Fruit fly (Drosophila melanogaster) whole organism, embryonic: ENCODE measurements around the gene CG5446.

Source experiments
- Awh ChIP-seq: fragments of 200-800 bp; sonication (Bioruptor generic); IDR thresholded peaks from 2 replicates; pipeline ENCODE4, ENCODE4 v1.3.6; 2022; ENCODE audit warnings: missing biosample characterization, missing genetic modification characterization
- CG10274 ChIP-seq: fragments of 200-800 bp; sonication (Bioruptor generic); optimal IDR thresholded peaks from 3 replicates; lab custom pipeline; 2017; ENCODE audit warnings: missing biosample characterization, mild to moderate bottlenecking, missing genetic modification characterization
- CG10654 ChIP-seq: fragments of 200-800 bp; sonication (Bioruptor generic); optimal IDR thresholded peaks from 2 replicates; lab custom pipeline; 2016; ENCODE audit warnings: missing biosample characterization, missing genetic modification characterization
- CG11247 ChIP-seq: fragments of 200-800 bp; sonication (Bioruptor generic); IDR thresholded peaks from 2 replicates; pipeline ENCODE4 v1.3.6; 2022; ENCODE audit warnings: missing biosample characterization, missing genetic modification characterization
- CG12155 ChIP-seq: fragments of 200-800 bp; sonication (Bioruptor generic); optimal IDR thresholded peaks from 3 replicates; lab custom pipeline; 2016; ENCODE audit warnings: missing biosample characterization, missing genetic modification characterization
- CG14441 ChIP-seq: fragments of 200-800 bp; sonication (Bioruptor generic); IDR thresholded peaks from 2 replicates; pipeline ENCODE4 v1.3.6; 2022; ENCODE audit warnings: missing biosample characterization, missing genetic modification characterization
- CG14710 ChIP-seq: fragments of 200-800 bp; sonication (Bioruptor generic); optimal IDR thresholded peaks from 3 replicates; lab custom pipeline; 2019; ENCODE audit warnings: missing biosample characterization, mild to moderate bottlenecking, missing genetic modification characterization, moderate library complexity
- CG15601 ChIP-seq: fragments of 200-800 bp; sonication (Bioruptor generic); optimal IDR thresholded peaks from 3 replicates; lab custom pipeline; 2019; ENCODE audit warnings: missing biosample characterization, mild to moderate bottlenecking, missing genetic modification characterization, moderate library complexity
- CG16815 ChIP-seq: fragments of 200-800 bp; sonication (Bioruptor generic); optimal IDR thresholded peaks from 3 replicates; lab custom pipeline; 2017; ENCODE audit warnings: missing biosample characterization, mild to moderate bottlenecking, missing genetic modification characterization
- CG17328 ChIP-seq: fragments of 200-800 bp; sonication (Bioruptor generic); IDR thresholded peaks from 2 replicates; pipeline ENCODE4 v1.3.6; 2022; ENCODE audit warnings: missing biosample characterization, missing genetic modification characterization
- CG3838 ChIP-seq: fragments of 200-800 bp; sonication (Bioruptor generic); optimal IDR thresholded peaks from 3 replicates; lab custom pipeline; 2016; ENCODE audit warnings: missing biosample characterization, missing genetic modification characterization
- CG4617 ChIP-seq: fragments of 200-800 bp; sonication (Bioruptor generic); optimal IDR thresholded peaks from 3 replicates; lab custom pipeline; 2016; ENCODE audit warnings: missing biosample characterization, missing genetic modification characterization, borderline replicate concordance
- CG4707 ChIP-seq: fragments of 200-800 bp; sonication (Bioruptor generic); optimal IDR thresholded peaks from 2 replicates; lab custom pipeline; 2018; ENCODE audit warnings: missing biosample characterization, mild to moderate bottlenecking, missing genetic modification characterization, moderate library complexity
- CG6175 ChIP-seq: fragments of 200-800 bp; sonication (Bioruptor generic); IDR thresholded peaks from 3 replicates; pipeline ENCODE4 v1.3.6; 2022; ENCODE audit warnings: missing biosample characterization, missing genetic modification characterization
- CG6654 ChIP-seq: fragments of 200-800 bp; sonication (Bioruptor generic); optimal IDR thresholded peaks from 2 replicates; lab custom pipeline; 2017; ENCODE audit warnings: missing biosample characterization, mild to moderate bottlenecking, missing genetic modification characterization
- CG6813 ChIP-seq: fragments of 200-800 bp; sonication (Bioruptor generic); optimal IDR thresholded peaks from 2 replicates; lab custom pipeline; 2017; ENCODE audit warnings: missing biosample characterization, missing genetic modification characterization, mild to moderate bottlenecking, moderate library complexity, missing genetic modification reagents
- CG7839 ChIP-seq: fragments of 200-800 bp; sonication (Bioruptor generic); optimal IDR thresholded peaks from 3 replicates; lab custom pipeline; 2018; ENCODE audit warnings: missing biosample characterization, mild to moderate bottlenecking, missing genetic modification characterization, moderate library complexity
- CG7987 ChIP-seq: fragments of 200-800 bp; sonication (Bioruptor generic); optimal IDR thresholded peaks from 2 replicates; lab custom pipeline; 2018; ENCODE audit warnings: missing biosample characterization, mild to moderate bottlenecking, missing genetic modification characterization, moderate library complexity
- CG8924 ChIP-seq: fragments of 200-800 bp; optimal IDR thresholded peaks from 3 replicates; lab custom pipeline; 2019; ENCODE audit warnings: missing biosample characterization, mild to moderate bottlenecking, missing genetic modification characterization, moderate library complexity
- Chrac-16 ChIP-seq: fragments of 200-800 bp; sonication (Bioruptor generic); optimal IDR thresholded peaks from 3 replicates; lab custom pipeline; 2016; ENCODE audit warnings: missing biosample characterization, missing genetic modification characterization
- CkIIα-i1 ChIP-seq: fragments of 200-800 bp; sonication (Bioruptor generic); IDR thresholded peaks from 2 replicates; pipeline ENCODE4 v1.3.6; 2022; ENCODE audit warnings: missing biosample characterization, missing genetic modification characterization
- Dip2 ChIP-seq: fragments of 200-800 bp; sonication (Bioruptor generic); IDR thresholded peaks from 2 replicates; pipeline ENCODE4 v1.3.6; 2022; ENCODE audit warnings: missing biosample characterization, missing genetic modification characterization
- H15 ChIP-seq: fragments of 200-800 bp; sonication (Bioruptor generic); IDR thresholded peaks from 3 replicates; pipeline ENCODE4 v1.3.6; 2022; ENCODE audit warnings: missing biosample characterization, missing genetic modification characterization
- Hmr ChIP-seq: fragments of 200-800 bp; sonication (Bioruptor generic); optimal IDR thresholded peaks from 3 replicates; lab custom pipeline; 2017; ENCODE audit warnings: mild to moderate bottlenecking, missing biosample characterization, missing genetic modification reagents, missing genetic modification characterization
- Jarid2 ChIP-seq: fragments of 200-800 bp; sonication (Bioruptor generic); optimal IDR thresholded peaks from 3 replicates; lab custom pipeline; 2017; ENCODE audit warnings: mild to moderate bottlenecking, missing biosample characterization, missing genetic modification reagents, missing genetic modification characterization
- NC2β ChIP-seq: fragments of 200-800 bp; sonication (Bioruptor generic); optimal IDR thresholded peaks from 2 replicates; lab custom pipeline; 2016; ENCODE audit warnings: missing biosample characterization, missing genetic modification characterization
- NFAT ChIP-seq: fragments of 200-800 bp; sonication (Bioruptor generic); IDR thresholded peaks from 2 replicates; pipeline ENCODE4 v1.3.6; 2022; ENCODE audit warnings: missing biosample characterization, missing genetic modification characterization
- NK7.1 ChIP-seq: fragments of 200-800 bp; sonication (Bioruptor generic); optimal IDR thresholded peaks from 3 replicates; lab custom pipeline; 2016; ENCODE audit warnings: missing biosample characterization, missing genetic modification characterization
- Nf-YA ChIP-seq: fragments of 200-800 bp; sonication (Bioruptor generic); IDR thresholded peaks from 2 replicates; pipeline ENCODE4 v1.3.6; 2022; ENCODE audit warnings: missing biosample characterization, missing genetic modification characterization
- Nf-YC ChIP-seq: fragments of 200-800 bp; optimal IDR thresholded peaks from 3 replicates; lab custom pipeline; 2019; ENCODE audit warnings: missing biosample characterization, mild to moderate bottlenecking, missing genetic modification characterization, moderate library complexity
- Rx ChIP-seq: fragments of 200-800 bp; sonication (Bioruptor generic); IDR thresholded peaks from 2 replicates; pipeline ENCODE4 v1.3.6; 2022; ENCODE audit warnings: missing biosample characterization, missing genetic modification characterization
- ab ChIP-seq: fragments of 200-800 bp; sonication (Bioruptor generic); optimal IDR thresholded peaks from 2 replicates; lab custom pipeline; 2016; ENCODE audit warnings: missing biosample characterization, missing genetic modification characterization
- bsh ChIP-seq, 2 experiments: fragments of 200-800 bp; sonication (Bioruptor generic); optimal IDR thresholded peaks; 2 replicates each; lab custom pipeline; 2017 to 2018; ENCODE audit warnings: mild to moderate bottlenecking in 2 of 2, missing biosample characterization in 2 of 2, missing genetic modification characterization in 2 of 2, moderate library complexity in 1 of 2
- croc ChIP-seq: fragments of 200-800 bp; sonication (Bioruptor generic); conservative IDR thresholded peaks from 3 replicates; pipeline ENCODE4 v1.3.6; 2022; ENCODE audit warnings: missing biosample characterization, missing genetic modification characterization
- danr ChIP-seq: fragments of 200-800 bp; sonication (Bioruptor generic); IDR thresholded peaks from 2 replicates; pipeline ENCODE4 v1.3.6; 2022; ENCODE audit warnings: missing biosample characterization, missing genetic modification characterization
- dpn ChIP-seq, 2 experiments: fragments of 200-800 bp; sonication (Bioruptor generic); optimal IDR thresholded peaks; 3 replicates each; lab custom pipeline; 2016; ENCODE audit warnings: missing biosample characterization in 2 of 2, missing genetic modification characterization in 2 of 2
- en ChIP-seq: fragments of 200-800 bp; sonication (Bioruptor generic); optimal IDR thresholded peaks from 2 replicates; lab custom pipeline; 2016; ENCODE audit warnings: missing biosample characterization, missing genetic modification characterization
- eyg ChIP-seq: fragments of 200-800 bp; sonication (Bioruptor generic); optimal IDR thresholded peaks from 3 replicates; lab custom pipeline; 2016; ENCODE audit warnings: missing biosample characterization, missing genetic modification characterization
- fd3F ChIP-seq: fragments of 200-800 bp; sonication (Bioruptor generic); optimal IDR thresholded peaks from 2 replicates; lab custom pipeline; 2018; ENCODE audit warnings: missing biosample characterization, mild to moderate bottlenecking, missing genetic modification characterization, moderate library complexity
- jing ChIP-seq: fragments of 200-800 bp; sonication (Bioruptor generic); optimal IDR thresholded peaks from 2 replicates; lab custom pipeline; 2018; ENCODE audit warnings: missing biosample characterization, mild to moderate bottlenecking, missing genetic modification characterization
- lilli ChIP-seq: fragments of 200-800 bp; sonication (Bioruptor generic); optimal IDR thresholded peaks from 3 replicates; lab custom pipeline; 2016; ENCODE audit warnings: missing biosample characterization, missing genetic modification characterization
- lola ChIP-seq, 3 experiments: fragments of >200 bp in 2 of 3; fragments of 200-800 bp in 1 of 3; sonication (Bioruptor generic) in 1 of 3; optimal IDR thresholded peaks; 2 replicates each; lab custom pipeline; 2017 to 2019; ENCODE audit warnings: missing biosample characterization in 3 of 3, missing genetic modification characterization in 3 of 3, mild to moderate bottlenecking in 1 of 3, moderate library complexity in 1 of 3
- nom ChIP-seq: fragments of 200-800 bp; sonication (Bioruptor generic); optimal IDR thresholded peaks from 2 replicates; lab custom pipeline; 2017; ENCODE audit warnings: missing biosample characterization, missing genetic modification characterization, mild to moderate bottlenecking, moderate library complexity, missing genetic modification reagents
- pb ChIP-seq: fragments of 200-800 bp; sonication (Bioruptor generic); optimal IDR thresholded peaks from 3 replicates; lab custom pipeline; 2016; ENCODE audit warnings: missing biosample characterization, missing genetic modification characterization
- ranshi ChIP-seq: fragments of 200-800 bp; sonication (Bioruptor generic); IDR thresholded peaks from 2 replicates; pipeline ENCODE4 v1.3.6; 2022; ENCODE audit warnings: missing biosample characterization, missing genetic modification characterization
- repo ChIP-seq: fragments of 200-800 bp; sonication (Bioruptor generic); optimal IDR thresholded peaks from 2 replicates; lab custom pipeline; 2016; ENCODE audit warnings: missing biosample characterization, missing genetic modification characterization
- rib ChIP-seq: fragments of 200-800 bp; sonication (Bioruptor generic); IDR thresholded peaks from 2 replicates; pipeline ENCODE4 v1.3.6; 2022; ENCODE audit warnings: missing biosample characterization, missing genetic modification characterization
- ro ChIP-seq: fragments of 200-800 bp; sonication (Bioruptor generic); IDR thresholded peaks from 2 replicates; pipeline ENCODE4 v1.3.6; 2022; ENCODE audit warnings: missing biosample characterization, missing genetic modification characterization
- sens-2 ChIP-seq: fragments of 200-800 bp; sonication (Bioruptor generic); IDR thresholded peaks from 2 replicates; pipeline ENCODE4 v1.3.6; 2022; ENCODE audit warnings: missing biosample characterization, missing genetic modification characterization
- tgo ChIP-seq: fragments of 200-800 bp; sonication (Bioruptor generic); IDR thresholded peaks from 3 replicates; pipeline ENCODE4 v1.3.6; 2022; ENCODE audit warnings: missing biosample characterization, missing genetic modification characterization
- ttk ChIP-seq: fragments of 200-800 bp; sonication (Bioruptor generic); IDR thresholded peaks from 2 replicates; pipeline ENCODE4 v2.1.2; 2022; ENCODE audit warnings: missing biosample characterization, missing genetic modification characterization

Gene CG5446

dm6 chr2L:12427487-12428101 lies at the start of gene CG5446, which contains the start of gene Trm1 (continued):
- TF ChIP-seq H15 (GFP tag; lab: Robert Waterston, UW): 0 out of 3 replicates have a peak, but pooled peaks have one; percentile 32
- TF ChIP-seq CG6654 (GFP tag; lab: Kevin White, UChicago): no peak
- no peak for TF ChIP-seq croc (GFP tag; lab: Robert Waterston, UW)
- TF ChIP-seq CG7839: peak; percentile 83
- peak; percentile 58 for TF ChIP-seq CG12155
- no peak for TF ChIP-seq CG14441 (GFP tag; lab: Robert Waterston, UW)
- no peak for TF ChIP-seq CG17328 (GFP tag; lab: Robert Waterston, UW)
- TF ChIP-seq NFAT (GFP tag; lab: Robert Waterston, UW): no peak
- peak; percentile 87 for TF ChIP-seq CG14710
- peak; percentile 69; the same call in 1 of the 2 replicates for TF ChIP-seq ranshi (GFP tag; lab: Robert Waterston, UW)
- TF ChIP-seq CG8924 (tag; lab: Kevin White, UChicago): peak; percentile 89
- TF ChIP-seq Dip2 (GFP tag; lab: Robert Waterston, UW): no peak
- TF ChIP-seq CG10274 (GFP tag; lab: Kevin White, UChicago): no peak
- no peak for TF ChIP-seq pb (GFP tag; lab: Kevin White, UChicago)
- TF ChIP-seq Rx (GFP tag; lab: Robert Waterston, UW): no peak
- no peak for TF ChIP-seq Awh (GFP tag; lab: Robert Waterston, UW)
- no peak for TF ChIP-seq CG4707 (GFP tag; lab: Kevin White, UChicago)
- TF ChIP-seq Chrac-16 (GFP tag; lab: Kevin White, UChicago): peak; percentile 41
- peak; percentile 45 for TF ChIP-seq fd3F (GFP tag; lab: Kevin White, UChicago)
- TF ChIP-seq ro (GFP tag; lab: Robert Waterston, UW): no peak
- no peak for TF ChIP-seq Nf-YA (GFP tag; lab: Robert Waterston, UW)
- TF ChIP-seq lola (GFP tag; optimal IDR thresholded peaks at IDR 0.05; lab: Kevin White, UChicago): peak in 1 of 3 experiments; percentile 83
- no peak for TF ChIP-seq en (GFP tag; lab: Kevin White, UChicago)
- TF ChIP-seq tgo (GFP tag; lab: Robert Waterston, UW): peak; percentile 76
- peak; percentile 47 for TF ChIP-seq CG6813 (GFP tag; lab: Kevin White, UChicago)
- TF ChIP-seq Nf-YC: peak; percentile 75
- TF ChIP-seq danr: no peak
- peak; percentile 14 for TF ChIP-seq CG4617 (GFP tag; lab: Kevin White, UChicago)
- TF ChIP-seq eyg (GFP tag; lab: Kevin White, UChicago): no peak
- TF ChIP-seq jing: no peak
- TF ChIP-seq NK7.1 (GFP tag; lab: Kevin White, UChicago): no peak
- peak; percentile 30 for TF ChIP-seq Jarid2 (GFP tag; lab: Kevin White, UChicago)
- TF ChIP-seq CG10654 (GFP tag; lab: Kevin White, UChicago): peak; percentile 66
- TF ChIP-seq lilli (GFP tag; lab: Kevin White, UChicago): peak; percentile 47
- TF ChIP-seq ab: no peak
- TF ChIP-seq nom (GFP tag; lab: Kevin White, UChicago): peak; percentile 39
- peak in 1 of 2 experiments; percentile 65 for TF ChIP-seq dpn (GFP tag; optimal IDR thresholded peaks at IDR 0.05; lab: Kevin White, UChicago)
- peak; percentile 51; the same call in 1 of the 2 replicates for TF ChIP-seq ttk
- no peak for TF ChIP-seq CG6175 (GFP tag; lab: Robert Waterston, UW)
- TF ChIP-seq NC2β (GFP tag; lab: Kevin White, UChicago): no peak
- TF ChIP-seq bsh (GFP tag; optimal IDR thresholded peaks at IDR 0.05; lab: Kevin White, UChicago): peak; percentile 9 to 68
- TF ChIP-seq CG7987 (GFP tag; lab: Kevin White, UChicago): no peak
- TF ChIP-seq CG11247 (GFP tag; lab: Robert Waterston, UW): no peak
- peak; percentile 81 for TF ChIP-seq CG15601 (tag; lab: Kevin White, UChicago)
- TF ChIP-seq sens-2 (GFP tag; lab: Robert Waterston, UW): no peak
- peak; percentile 73 for TF ChIP-seq Hmr (GFP tag; lab: Kevin White, UChicago)
- TF ChIP-seq CkIIα-i1 (GFP tag; lab: Robert Waterston, UW): no peak
- no peak for TF ChIP-seq rib
- no peak for TF ChIP-seq repo (GFP tag; lab: Kevin White, UChicago)
- TF ChIP-seq CG16815 (GFP tag; lab: Kevin White, UChicago): peak; percentile 39
- no peak for TF ChIP-seq CG3838
